Worm (Caenorhabditis elegans) whole organism, L4/young adult: ENCODE results near the gene dex-1.

Experiments
- dao-5 ChIP-seq: sonication (generic microtip); optimal IDR thresholded peaks from 2 replicates; lab custom pipeline; 2016; ENCODE audit warnings: missing genotype, missing genetic modification characterization, moderate library complexity, missing compliant biosample characterization
- him-1 ChIP-seq: sonication (generic microtip); optimal IDR thresholded peaks from 2 replicates; lab custom pipeline; 2016; ENCODE audit warnings: missing genotype, missing genetic modification reagents, missing genetic modification characterization, missing compliant biosample characterization

- TF ChIP-seq him-1 (tag; lab: Kevin White, UChicago) (no peak), dao-5 (tag; lab: Kevin White, UChicago) (no peak)
These were observed 37.8 kb downstream of the dex-1 start for ce11 chrIII:5563680-5564079.
